Fruit fly (Drosophila melanogaster) S2 (cell line): ENCODE measurements around the gene ChLD3.

Experiments used
- CG8478 ChIP-seq: fragments of >200 bp; optimal IDR thresholded peaks from 2 replicates; lab custom pipeline; 2018
- CTCF ChIP-seq, 2 experiments: fragments of >200 bp; optimal IDR thresholded peaks; 2 replicates each; lab custom pipeline; 2018

The ChLD3 gene

DNA sequence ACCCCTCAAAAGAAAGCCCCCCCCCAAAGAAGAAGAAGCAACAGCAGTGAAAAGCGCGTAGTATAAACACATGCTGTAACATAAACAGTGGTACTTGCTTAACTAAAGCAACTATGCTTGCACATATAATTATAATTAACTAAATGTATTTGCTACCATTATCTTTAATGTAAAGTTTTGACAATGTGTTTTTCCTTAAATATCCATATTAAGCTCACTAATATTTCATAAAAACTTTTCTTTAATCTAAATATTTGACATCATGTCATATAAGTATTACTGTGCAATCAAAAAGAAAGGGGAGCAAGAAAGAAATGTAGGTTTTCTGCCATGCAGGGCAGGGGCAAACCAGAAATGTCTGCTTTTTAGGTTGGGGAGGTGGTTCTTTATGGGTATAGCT is 21.9 kb upstream of the ChLD3 start:
- TF ChIP-seq CTCF (optimal IDR thresholded peaks at IDR 0.05; lab: Kevin White, UChicago) (no peak), CG8478 (lab: Kevin White, UChicago) (no peak)

DNA sequence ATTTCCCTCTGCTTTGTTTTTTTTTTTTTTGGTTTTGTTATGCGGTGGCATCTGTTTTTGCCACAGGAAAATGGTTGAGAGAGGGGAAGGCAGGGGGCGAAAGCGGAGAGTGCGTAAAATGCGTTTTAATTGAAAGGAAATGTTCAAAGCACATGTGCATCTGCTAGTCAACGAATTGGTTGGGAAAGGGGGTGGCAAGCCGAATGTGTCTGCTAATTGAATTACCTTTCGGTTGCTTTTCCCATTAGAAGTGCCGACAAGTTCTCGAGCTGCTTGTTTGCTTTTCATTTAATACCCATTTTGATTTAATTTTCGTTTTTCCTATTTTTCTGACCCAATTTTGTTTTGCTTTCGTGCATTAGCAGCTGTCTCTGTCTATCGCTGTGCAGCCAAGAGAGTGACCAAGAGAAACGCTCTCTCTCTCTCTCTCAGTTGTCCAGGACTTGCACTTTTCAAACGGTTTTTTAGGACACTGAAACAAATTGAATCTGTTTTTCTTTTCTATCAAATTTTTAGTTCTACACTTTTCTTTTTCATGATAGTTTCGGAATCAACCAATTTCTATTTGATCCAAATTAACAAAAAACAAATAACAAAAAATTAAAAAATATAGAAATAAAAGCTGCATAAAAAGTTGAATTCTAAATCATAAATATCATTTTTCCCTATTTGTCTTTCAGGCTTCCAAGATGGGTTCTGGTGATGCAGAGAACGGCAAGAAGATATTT is 20.0 kb upstream of the ChLD3 start:
- no peak for TF ChIP-seq CTCF (optimal IDR thresholded peaks at IDR 0.05; lab: Kevin White, UChicago)
- no peak for TF ChIP-seq CG8478 (lab: Kevin White, UChicago)

dm6 chr2L:16719643-16720515 is 18.8 kb upstream of the ChLD3 start, which contains the start of gene Cyt-c-p:
Gene Cyt-c-p (plus strand): TSS chr2L:16719932.
- TF ChIP-seq CTCF (optimal IDR thresholded peaks at IDR 0.05; lab: Kevin White, UChicago) (no peak), CG8478 (lab: Kevin White, UChicago) (no peak)

dm6 chr2L:16720707-16721700 is 17.6 kb upstream of the ChLD3 start:
- no peak for TF ChIP-seq CTCF (optimal IDR thresholded peaks at IDR 0.05; lab: Kevin White, UChicago)
- TF ChIP-seq CG8478 (lab: Kevin White, UChicago) = no peak

DNA sequence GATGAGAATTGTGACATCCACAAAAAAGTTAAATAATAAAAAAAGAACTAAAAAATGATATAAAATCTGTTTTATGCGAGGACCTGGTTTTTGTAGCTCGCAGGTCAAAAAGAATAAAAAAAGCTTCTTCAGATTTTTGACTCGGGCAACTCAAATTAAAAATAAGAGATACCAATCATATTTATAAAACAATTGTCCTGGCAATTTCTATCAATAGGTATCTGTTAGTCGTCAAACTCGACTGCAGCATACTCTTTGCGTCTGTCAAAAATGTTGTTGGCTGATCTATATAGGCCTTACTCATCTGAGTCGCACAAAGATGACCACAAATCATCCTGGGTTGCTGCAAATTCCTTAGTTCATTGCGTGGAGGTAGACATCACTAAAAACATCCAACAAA is 16.1 kb upstream of the ChLD3 start:
- no peak for TF ChIP-seq CG8478 (lab: Kevin White, UChicago)
- no peak for TF ChIP-seq CTCF (optimal IDR thresholded peaks at IDR 0.05; lab: Kevin White, UChicago)

dm6 chr2L:16727578-16728023 is 11.0 kb upstream of the ChLD3 start, which contains the start of gene VhaSFD:
Gene VhaSFD (minus strand): TSS chr2L:16727826.
- TF ChIP-seq CTCF (optimal IDR thresholded peaks at IDR 0.05; lab: Kevin White, UChicago) = no peak
- no peak for TF ChIP-seq CG8478 (lab: Kevin White, UChicago)

DNA sequence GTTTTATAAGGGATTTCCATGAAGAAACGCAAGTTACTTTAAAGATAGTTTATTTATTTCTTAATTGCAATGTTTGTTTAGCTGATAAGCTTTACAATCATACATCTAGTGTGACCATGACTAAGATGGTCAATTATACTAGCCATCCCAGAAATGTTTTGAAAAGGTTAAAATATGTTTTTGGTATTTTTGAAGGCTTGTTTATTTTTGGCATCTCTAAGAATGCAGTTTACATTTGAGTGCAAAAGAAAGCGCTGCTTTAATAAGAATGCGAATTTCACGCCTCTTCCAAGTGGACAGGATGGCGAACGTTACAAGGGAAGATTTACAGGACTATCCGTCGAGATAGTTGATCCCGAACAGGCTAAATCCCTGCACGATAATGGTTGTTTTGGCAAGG is 9.1 kb upstream of the ChLD3 start, which contains the start of gene Tsen2:
Gene Tsen2, plus strand, starts transcription at position 222 of the 400 bp plus-strand sequence.
- TF ChIP-seq CTCF (optimal IDR thresholded peaks at IDR 0.05; lab: Kevin White, UChicago) (no peak), CG8478 (lab: Kevin White, UChicago) (no peak)

- TF ChIP-seq CG8478 (lab: Kevin White, UChicago) = no peak
These were observed 7.7 kb upstream of the ChLD3 start, which contains the start of gene CG17996 for dm6 chr2L:16730939-16731338. Gene CG17996 (minus strand): TSS chr2L:16731039.

- no peak for TF ChIP-seq CG8478 (lab: Kevin White, UChicago)
- no peak for TF ChIP-seq CTCF (optimal IDR thresholded peaks at IDR 0.05; lab: Kevin White, UChicago)
These were observed 6.9 kb upstream of the ChLD3 start, which contains the start of gene Prosbeta4 for dm6 chr2L:16731799-16732198. Gene Prosbeta4 (minus strand): TSS chr2L:16732133.

DNA sequence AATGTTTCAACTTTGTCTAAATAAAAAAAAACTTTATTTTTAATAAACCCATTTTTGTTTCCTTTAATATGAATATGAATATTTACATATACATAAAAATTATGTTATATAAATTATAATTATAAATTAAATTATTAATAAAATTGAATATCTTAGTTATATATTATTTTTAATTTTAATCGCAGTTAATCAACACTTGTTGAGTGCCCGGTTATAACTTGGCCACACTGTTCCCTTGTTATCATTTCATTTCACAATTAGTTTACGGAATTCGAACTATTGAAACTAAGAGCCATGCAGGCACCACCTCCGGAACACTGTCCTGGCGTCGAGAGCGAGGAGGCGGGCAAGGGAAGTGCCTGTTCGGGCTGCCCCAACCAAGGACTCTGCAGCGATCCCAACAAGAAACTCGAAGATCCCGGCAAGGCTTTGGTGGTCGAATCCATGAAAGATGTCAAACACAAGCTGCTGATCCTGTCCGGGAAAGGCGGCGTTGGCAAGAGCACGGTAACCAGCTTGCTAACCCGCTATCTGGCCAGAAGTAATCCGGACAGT is 6.2 kb upstream of the ChLD3 start, which contains the start of gene Nubp1:
Gene Nubp1, plus strand, starts transcription at position 213 of the 555 bp plus-strand sequence.
- TF ChIP-seq CG8478 (lab: Kevin White, UChicago) = no peak
- TF ChIP-seq CTCF (optimal IDR thresholded peaks at IDR 0.05; lab: Kevin White, UChicago) = no peak

DNA sequence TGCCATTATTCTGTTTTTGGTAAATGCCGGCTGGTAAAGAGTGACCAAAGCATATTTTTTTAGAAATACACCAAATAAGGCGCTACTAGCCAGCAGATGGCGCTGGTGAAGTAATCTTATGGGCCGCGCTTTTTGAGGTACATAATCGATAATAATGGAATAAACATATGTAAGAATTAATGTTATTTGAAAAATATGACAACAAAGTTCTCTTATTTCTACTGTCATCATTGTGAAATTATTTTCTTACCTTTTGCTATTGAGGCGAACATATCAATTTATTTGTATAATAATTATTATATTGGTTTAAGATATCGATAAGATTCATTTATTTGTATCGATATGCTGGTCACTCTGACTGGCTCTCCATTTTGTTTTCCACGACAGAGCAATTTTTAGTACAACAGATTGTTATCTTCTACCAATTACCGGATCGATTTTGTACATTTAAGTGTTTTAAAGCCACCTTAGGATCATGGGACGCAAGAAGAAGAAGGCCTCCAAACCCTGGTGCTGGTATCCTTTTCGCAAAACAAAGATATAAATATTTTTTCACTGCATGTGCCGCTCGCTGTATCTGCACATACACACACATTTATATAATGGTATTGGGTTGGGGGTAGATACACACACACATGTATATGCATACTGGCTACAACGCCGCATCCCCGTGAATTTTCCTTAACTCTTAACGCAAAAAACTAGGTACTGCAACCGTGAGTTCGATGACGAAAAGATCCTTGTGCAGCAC is 4.6 kb downstream of the ChLD3 start, which contains the start of the genes LSm7 and BuGZ:
Gene LSm7, minus strand, starts transcription at position 46 of the 751 bp plus-strand sequence.
Gene BuGZ, plus strand, starts transcription at position 351 of the 751 bp plus-strand sequence.
- peak; percentile 83 to 89 for TF ChIP-seq CTCF (optimal IDR thresholded peaks at IDR 0.05; lab: Kevin White, UChicago)
- TF ChIP-seq CG8478 (lab: Kevin White, UChicago) = no peak

dm6 chr2L:16747145-16747544 is 8.5 kb downstream of the ChLD3 start:
- TF ChIP-seq CTCF (optimal IDR thresholded peaks at IDR 0.05; lab: Kevin White, UChicago) = no peak
- TF ChIP-seq CG8478 (lab: Kevin White, UChicago) = no peak
